Worm (Caenorhabditis elegans) whole organism, midembryonic: ENCODE data around the gene jmjd-3.3.

Experiments used
- T22C8.4 ChIP-seq: fragments of 200-800 bp; sonication (Bioruptor generic); IDR thresholded peaks from 2 replicates; pipeline ENCODE4 v1.3.6; 2022; ENCODE audit warnings: missing genetic modification characterization, missing compliant biosample characterization
- cog-1 ChIP-seq: sonication (generic microtip); optimal IDR thresholded peaks from 2 replicates; lab custom pipeline; 2016; ENCODE audit warnings: missing genetic modification characterization, missing compliant biosample characterization
- flt-1 ChIP-seq: fragments of 200-800 bp; sonication (Bioruptor generic); IDR thresholded peaks from 2 replicates; pipeline ENCODE4 v1.3.6; 2022; ENCODE audit warnings: missing genetic modification characterization, missing compliant biosample characterization
- klf-2 ChIP-seq: fragments of 200-800 bp; sonication (Bioruptor generic); conservative IDR thresholded peaks from 2 replicates; pipeline ENCODE4 v1.3.6; 2022; ENCODE audit warnings: missing genetic modification reagents, missing genetic modification characterization, missing compliant biosample characterization
- med-1 ChIP-seq: sonication (generic microtip); optimal IDR thresholded peaks from 2 replicates; lab custom pipeline; 2017; ENCODE audit warnings: missing genetic modification characterization, mild to moderate bottlenecking, missing compliant biosample characterization, antibody characterized with exemption, missing genetic modification reagents; ENCODE audit not compliant: insufficient read depth
- ref-1 ChIP-seq: fragments of 200-800 bp; sonication (Bioruptor generic); conservative IDR thresholded peaks from 2 replicates; pipeline ENCODE4 v1.3.6; 2022; ENCODE audit warnings: missing genetic modification reagents, missing genetic modification characterization, missing compliant biosample characterization
- tab-1 ChIP-seq: fragments of 200-800 bp; sonication (Bioruptor generic); IDR thresholded peaks from 2 replicates; pipeline ENCODE4 v1.3.6; 2022; ENCODE audit warnings: missing genetic modification characterization, missing compliant biosample characterization
- ztf-23 ChIP-seq: fragments of 200-800 bp; sonication (Bioruptor generic); IDR thresholded peaks from 2 replicates; pipeline ENCODE4 v1.3.6; 2022; ENCODE audit warnings: missing genetic modification reagents, missing genetic modification characterization, missing compliant biosample characterization
- ztf-29 ChIP-seq: fragments of 200-800 bp; sonication (Bioruptor generic); IDR thresholded peaks from 2 replicates; pipeline ENCODE4 v1.3.6; 2022; ENCODE audit warnings: missing genetic modification reagents, missing genetic modification characterization, missing compliant biosample characterization

ce11 chrX:13423340-13423739 is 12.9 kb upstream of the jmjd-3.3 start, which contains the start of gene fkh-3:
- TF ChIP-seq flt-1 (GFP tag; lab: Robert Waterston, UW): no peak
- TF ChIP-seq T22C8.4: no peak
- no peak for TF ChIP-seq cog-1
- TF ChIP-seq ztf-23 (GFP tag; lab: Robert Waterston, UW): no peak
- no peak for TF ChIP-seq klf-2 (GFP tag; lab: Robert Waterston, UW)
- TF ChIP-seq ztf-29 (GFP tag; lab: Robert Waterston, UW): no peak
- TF ChIP-seq tab-1: no peak
- TF ChIP-seq med-1 (GFP tag; lab: Kevin White, UChicago): no peak
- TF ChIP-seq ref-1 (GFP tag; lab: Robert Waterston, UW): no peak
